Fruit fly (Drosophila melanogaster) ovary, adult (tissue): ENCODE data around the gene P5CDh2.

Source experiments
- CG17801 ChIP-seq: fragments of 200-800 bp; optimal IDR thresholded peaks from 2 replicates; lab custom pipeline; 2019; ENCODE audit warnings: missing biosample characterization, mild to moderate bottlenecking, missing genetic modification characterization, moderate library complexity; ENCODE audit not compliant: partially characterized antibody

P5CDh2 gene

dm6 chr3R:21895961-21896875 is 18.5 kb downstream of the P5CDh2 start:
- TF ChIP-seq CG17801 (GFP tag; lab: Kevin White, UChicago): no peak

dm6 chr3R:21897565-21897964 is 19.8 kb downstream of the P5CDh2 start:
- TF ChIP-seq CG17801 (GFP tag; lab: Kevin White, UChicago): peak; percentile 49

dm6 chr3R:21898758-21899157 is 21.0 kb downstream of the P5CDh2 start:
- no peak for TF ChIP-seq CG17801 (GFP tag; lab: Kevin White, UChicago)

- no peak for TF ChIP-seq CG17801 (GFP tag; lab: Kevin White, UChicago)
Observed at dm6 chr3R:21899170-21899575, 21.4 kb downstream of the P5CDh2 start.

dm6 chr3R:21904345-21904744 is 26.6 kb downstream of the P5CDh2 start:
- TF ChIP-seq CG17801 (GFP tag; lab: Kevin White, UChicago): no peak

- no peak for TF ChIP-seq CG17801 (GFP tag; lab: Kevin White, UChicago)
Observed at dm6 chr3R:21905615-21906014, 27.9 kb downstream of the P5CDh2 start.

- no peak for TF ChIP-seq CG17801 (GFP tag; lab: Kevin White, UChicago)
Observed at dm6 chr3R:21906867-21907266, 29.1 kb downstream of the P5CDh2 start.

dm6 chr3R:21911516-21911915 is 33.8 kb downstream of the P5CDh2 start, which contains the start of gene Qsox3:
Qsox3 (plus strand) TSS chr3R:21911816.
- TF ChIP-seq CG17801 (GFP tag; lab: Kevin White, UChicago): no peak

- TF ChIP-seq CG17801 (GFP tag; lab: Kevin White, UChicago): no peak
Observed at dm6 chr3R:21913447-21913846, 35.7 kb downstream of the P5CDh2 start, which contains the start of gene Qsox2. Qsox2 (plus strand) TSS chr3R:21913747.

- no peak for TF ChIP-seq CG17801 (GFP tag; lab: Kevin White, UChicago)
Observed at dm6 chr3R:21916987-21917386, 39.3 kb downstream of the P5CDh2 start.

dm6 chr3R:21920495-21920894 is 42.8 kb downstream of the P5CDh2 start:
- no peak for TF ChIP-seq CG17801 (GFP tag; lab: Kevin White, UChicago)

dm6 chr3R:21921363-21922208 is 43.9 kb downstream of the P5CDh2 start:
- TF ChIP-seq CG17801 (GFP tag; lab: Kevin White, UChicago): no peak

dm6 chr3R:21922244-21922643 is 44.5 kb downstream of the P5CDh2 start:
- TF ChIP-seq CG17801 (GFP tag; lab: Kevin White, UChicago): no peak

- TF ChIP-seq CG17801 (GFP tag; lab: Kevin White, UChicago): no peak
Observed at dm6 chr3R:21922674-21923323, 45.1 kb downstream of the P5CDh2 start.

dm6 chr3R:21923742-21924141 is 46.0 kb downstream of the P5CDh2 start:
- TF ChIP-seq CG17801 (GFP tag; lab: Kevin White, UChicago): no peak
